Fruit fly (Drosophila melanogaster): Measurements from ENCODE around the gene CG14664.

Gene CG14664

dm6 chr3R:5257147-5257487, 33.2 kb downstream of the CG14664 start:
- no peak for TF ChIP-seq usp (GFP tag; optimal IDR thresholded peaks at IDR 0.05)
- TF ChIP-seq Jra (GFP tag; optimal IDR thresholded peaks at IDR 0.05), result no peak
- TF ChIP-seq GATAd (GFP tag; optimal IDR thresholded peaks at IDR 0.05), result no peak
- TF ChIP-seq Dif (GFP tag; optimal IDR thresholded peaks at IDR 0.05; ENCODE audit: partially characterized antibody), result no peak
- TF ChIP-seq dl (GFP tag; optimal IDR thresholded peaks at IDR 0.05; ENCODE audit: insufficient read depth in 1 of 2, partially characterized antibody in 2 of 2), result no peak
- no peak for TF ChIP-seq h (GFP tag; optimal IDR thresholded peaks at IDR 0.05)
- no peak for TF ChIP-seq woc (GFP tag; optimal IDR thresholded peaks at IDR 0.05)
- TF ChIP-seq Hr83 (GFP tag; optimal IDR thresholded peaks at IDR 0.05; ENCODE audit: poor library complexity, severe bottlenecking), result no peak

- no peak for TF ChIP-seq Dif (GFP tag; optimal IDR thresholded peaks at IDR 0.05; ENCODE audit: partially characterized antibody)
- no peak for TF ChIP-seq Vsx2 (GFP tag; optimal IDR thresholded peaks at IDR 0.05; ENCODE audit: partially characterized antibody)
Measured at dm6 chr3R:5261262-5261661, 37.3 kb downstream of the CG14664 start.

DNA sequence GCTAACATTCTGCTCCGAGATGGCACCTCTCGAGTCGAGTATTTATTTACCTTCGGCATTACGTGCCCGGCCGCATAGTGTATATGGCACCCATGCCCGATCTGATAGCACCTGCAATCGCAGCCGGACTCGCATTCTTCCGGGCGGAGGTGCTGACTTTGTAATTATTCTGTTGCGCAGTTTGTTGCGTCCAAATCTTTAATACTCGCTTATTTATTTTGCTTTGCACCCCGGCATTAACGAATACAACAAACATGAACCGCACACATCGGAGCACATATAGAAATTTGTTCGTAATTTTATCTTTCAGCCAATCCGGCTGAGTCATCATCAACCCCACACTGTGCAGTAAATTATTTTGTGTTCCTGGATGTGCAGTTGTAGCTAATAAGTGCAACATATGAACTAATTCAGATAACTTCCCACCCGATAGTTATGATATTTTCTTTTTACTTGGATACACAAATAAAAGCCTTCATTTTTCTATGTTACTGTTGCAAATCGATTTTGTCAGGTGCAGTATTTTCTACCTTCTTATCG, 38.1 kb downstream of the CG14664 start:
- TF ChIP-seq OdsH (GFP tag; optimal IDR thresholded peaks at IDR 0.05), result peak; percentile 26
- no peak for TF ChIP-seq Mio (GFP tag; optimal IDR thresholded peaks at IDR 0.05)
- TF ChIP-seq fru (GFP tag; optimal IDR thresholded peaks at IDR 0.05), result peak; percentile 48
- no peak for TF ChIP-seq sv (GFP tag; optimal IDR thresholded peaks at IDR 0.05)
- no peak for TF ChIP-seq dl (GFP tag; optimal IDR thresholded peaks at IDR 0.05; ENCODE audit: insufficient read depth in 1 of 2, partially characterized antibody in 2 of 2)
- no peak for TF ChIP-seq Hr83 (GFP tag; optimal IDR thresholded peaks at IDR 0.05; ENCODE audit: poor library complexity, severe bottlenecking)
- no peak for TF ChIP-seq woc (GFP tag; optimal IDR thresholded peaks at IDR 0.05)
- TF ChIP-seq dmrt93B (GFP tag; optimal IDR thresholded peaks at IDR 0.05), result no peak
- peak; percentile 53 for TF ChIP-seq h (GFP tag; optimal IDR thresholded peaks at IDR 0.05)
- TF ChIP-seq N (GFP tag; optimal IDR thresholded peaks at IDR 0.05), result no peak
- no peak for TF ChIP-seq CrebA (GFP tag; optimal IDR thresholded peaks at IDR 0.05; ENCODE audit: borderline replicate concordance)
- TF ChIP-seq Rel (GFP tag; optimal IDR thresholded peaks at IDR 0.05), result no peak
- TF ChIP-seq Rel (tag; optimal IDR thresholded peaks at IDR 0.05), result no peak
- peak; percentile 45 for TF ChIP-seq Jra (GFP tag; optimal IDR thresholded peaks at IDR 0.05)
- TF ChIP-seq ey (GFP tag; optimal IDR thresholded peaks at IDR 0.05), result peak; percentile 16
- peak; percentile 14 for TF ChIP-seq HLH106 (tag; optimal IDR thresholded peaks at IDR 0.05)
- TF ChIP-seq psq (GFP tag; optimal IDR thresholded peaks at IDR 0.05), result peak; percentile 15
- no peak for TF ChIP-seq lola (GFP tag; optimal IDR thresholded peaks at IDR 0.05)
- peak; percentile 2 for TF ChIP-seq CG32264 (GFP tag; optimal IDR thresholded peaks at IDR 0.05)
- TF ChIP-seq Hr78 (GFP tag; optimal IDR thresholded peaks at IDR 0.05), result no peak
- peak in 1 of 2 experiments; percentile 37 for TF ChIP-seq foxo (GFP tag; optimal IDR thresholded peaks at IDR 0.05)
- peak; percentile 38 for TF ChIP-seq br (GFP tag; optimal IDR thresholded peaks at IDR 0.05)

DNA sequence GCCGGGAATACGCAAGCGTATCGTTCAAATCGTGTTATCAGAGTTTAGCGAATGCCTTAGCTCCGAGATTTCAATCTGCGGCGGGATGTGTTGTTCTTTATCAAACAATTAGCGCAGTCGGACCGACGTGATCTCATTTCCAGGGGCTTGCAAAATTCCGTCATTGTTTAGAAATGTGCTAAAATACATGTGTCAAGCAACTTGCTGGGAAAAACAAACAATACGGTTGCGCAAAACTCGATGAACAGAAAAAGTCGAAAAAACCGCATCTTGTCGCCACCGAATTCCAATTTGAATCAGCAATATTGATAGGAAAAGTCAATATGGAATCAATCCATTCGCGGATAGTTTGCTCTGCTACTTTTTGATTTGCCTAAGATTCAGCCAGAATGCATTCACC, 38.7 kb downstream of the CG14664 start, which contains the start of gene Tim17a2:
Gene Tim17a2 (minus strand): TSS at position 101 of the 400 bp plus-strand sequence.
- TF ChIP-seq OdsH (GFP tag; optimal IDR thresholded peaks at IDR 0.05) (no peak), HLH106 (tag; optimal IDR thresholded peaks at IDR 0.05) (no peak)

- peak; percentile 17 for TF ChIP-seq N (GFP tag; optimal IDR thresholded peaks at IDR 0.05)
- TF ChIP-seq sage (GFP tag; optimal IDR thresholded peaks at IDR 0.05), result no peak
- no peak for TF ChIP-seq Dfd (GFP tag; optimal IDR thresholded peaks at IDR 0.05)
- TF ChIP-seq Hr78 (GFP tag; optimal IDR thresholded peaks at IDR 0.05), result no peak
- peak; percentile 37 for TF ChIP-seq sv (GFP tag; optimal IDR thresholded peaks at IDR 0.05)
- no peak for TF ChIP-seq jim (GFP tag; optimal IDR thresholded peaks at IDR 0.05)
- peak in 1 of 2 experiments; percentile 27 for TF ChIP-seq dl (GFP tag; optimal IDR thresholded peaks at IDR 0.05; ENCODE audit: insufficient read depth in 1 of 2, partially characterized antibody in 2 of 2)
- TF ChIP-seq HLH106 (tag; optimal IDR thresholded peaks at IDR 0.05), result peak; percentile 54
- TF ChIP-seq Sp1 (GFP tag; optimal IDR thresholded peaks at IDR 0.05), result peak; percentile 59
- no peak for TF ChIP-seq Rel (GFP tag; optimal IDR thresholded peaks at IDR 0.05)
- TF ChIP-seq Rel (tag; optimal IDR thresholded peaks at IDR 0.05), result peak; percentile 9
- no peak for TF ChIP-seq fru (GFP tag; optimal IDR thresholded peaks at IDR 0.05)
- peak in 1 of 2 experiments; percentile 46 for TF ChIP-seq foxo (GFP tag; optimal IDR thresholded peaks at IDR 0.05)
- TF ChIP-seq CG32264 (GFP tag; optimal IDR thresholded peaks at IDR 0.05), result no peak
- TF ChIP-seq psq (GFP tag; optimal IDR thresholded peaks at IDR 0.05), result peak; percentile 4
- TF ChIP-seq h (GFP tag; optimal IDR thresholded peaks at IDR 0.05), result peak; percentile 36
- peak; percentile 22 for TF ChIP-seq dmrt93B (GFP tag; optimal IDR thresholded peaks at IDR 0.05)
- TF ChIP-seq ey (GFP tag; optimal IDR thresholded peaks at IDR 0.05), result no peak
- peak; percentile 16 for TF ChIP-seq brk (GFP tag; optimal IDR thresholded peaks at IDR 0.05)
- peak; percentile 53 for TF ChIP-seq Dif (GFP tag; optimal IDR thresholded peaks at IDR 0.05; ENCODE audit: partially characterized antibody)
Measured at dm6 chr3R:5263311-5264250, 39.6 kb downstream of the CG14664 start.

Measured in whole organism, wandering third instar larva.